Worm (Caenorhabditis elegans) whole organism, L4/young adult: ENCODE data around the gene nspe-5.

Source experiments
- W03F9.2 ChIP-seq: fragments of 150-350 bp; optimal IDR thresholded peaks from 2 replicates; lab custom pipeline; 2014; ENCODE audit warnings: missing biosample characterization, missing genetic modification characterization
- dao-5 ChIP-seq: sonication (generic microtip); optimal IDR thresholded peaks from 2 replicates; lab custom pipeline; 2016; ENCODE audit warnings: missing genotype, missing genetic modification characterization, moderate library complexity, missing compliant biosample characterization
- him-1 ChIP-seq: sonication (generic microtip); optimal IDR thresholded peaks from 2 replicates; lab custom pipeline; 2016; ENCODE audit warnings: missing genotype, missing genetic modification reagents, missing genetic modification characterization, missing compliant biosample characterization

The nspe-5 gene

DNA sequence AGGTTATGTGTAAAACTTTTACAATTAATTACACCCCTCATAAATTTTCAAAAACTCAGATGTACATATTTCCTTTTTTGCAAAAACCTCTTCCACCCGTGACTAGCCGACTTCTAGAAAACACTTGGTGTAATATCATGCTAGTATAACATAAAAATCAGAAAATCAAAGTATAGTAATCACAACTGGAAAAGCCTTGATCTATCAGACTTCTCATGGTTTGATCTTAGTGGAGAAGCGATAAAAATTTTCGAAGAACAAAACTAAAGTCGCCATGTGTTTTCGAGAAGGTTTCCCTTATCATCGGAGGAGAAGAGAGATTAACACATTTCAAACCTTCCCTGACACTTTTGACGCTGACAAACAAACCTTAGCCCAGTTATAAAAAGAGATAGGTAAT is at the start of gene nspe-5:
Gene nspe-5 (plus strand): TSS at position 301 of the 400 bp plus-strand sequence.
- TF ChIP-seq dao-5 (tag; lab: Kevin White, UChicago) (no peak), W03F9.2 (no peak), him-1 (tag; lab: Kevin White, UChicago) (no peak)

- TF ChIP-seq him-1 (tag; lab: Kevin White, UChicago) (no peak), W03F9.2 (no peak), dao-5 (tag; lab: Kevin White, UChicago) (no peak)
Measured at ce11 chrII:12580952-12581351, 47.7 kb upstream of the nspe-5 start, which contains the start of gene clec-4. Gene clec-4 (minus strand): TSS chrII:12581113.

- TF ChIP-seq W03F9.2, result no peak
Measured at ce11 chrII:12603667-12604621, 24.7 kb upstream of the nspe-5 start, which contains the start of the genes ceh-100 and lips-15. Gene ceh-100 (minus strand): TSS chrII:12603680. Gene lips-15 (plus strand): TSS chrII:12604386.

DNA sequence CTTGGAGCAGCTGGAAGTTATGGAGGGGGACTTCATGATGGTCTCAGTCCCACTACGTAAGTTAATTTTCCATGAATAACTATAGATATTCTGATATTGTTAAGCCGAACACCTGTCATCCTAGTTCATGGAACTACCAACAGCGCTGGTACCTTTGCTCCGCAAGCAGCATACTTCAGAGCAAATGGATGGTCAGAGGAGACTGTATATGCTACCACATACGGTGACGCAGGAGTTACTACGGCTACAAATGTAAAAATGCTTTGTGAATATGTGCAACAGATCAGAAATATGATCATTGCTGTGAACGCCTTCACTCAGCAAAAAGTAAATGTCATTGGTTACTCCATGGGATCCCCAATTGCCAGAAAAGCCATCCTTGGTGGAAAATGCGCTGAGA is 22.6 kb upstream of the nspe-5 start:
- TF ChIP-seq W03F9.2, result no peak
- TF ChIP-seq him-1 (tag; lab: Kevin White, UChicago), result no peak
- TF ChIP-seq dao-5 (tag; lab: Kevin White, UChicago), result no peak

DNA sequence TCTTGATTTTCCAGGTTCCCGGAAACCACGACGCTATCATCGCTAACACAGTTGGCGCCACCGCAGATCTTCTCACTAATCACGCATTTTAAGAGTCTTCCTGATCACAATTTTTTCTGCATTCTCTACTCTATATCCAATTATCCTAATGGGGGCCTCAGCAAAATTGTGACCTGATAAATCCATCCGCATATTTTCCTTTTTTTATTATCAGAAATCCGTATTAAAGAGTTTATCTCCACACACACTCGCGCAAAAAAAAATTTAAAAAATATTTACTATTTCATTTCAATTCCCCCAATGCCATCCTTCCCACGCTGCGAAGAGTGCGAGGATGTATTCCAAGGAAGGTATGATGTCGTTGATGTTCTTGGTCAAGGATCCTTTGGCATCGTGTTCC is 21.8 kb upstream of the nspe-5 start, which contains the start of gene Y38E10A.8:
Gene Y38E10A.8 (plus strand): TSS at position 301 of the 400 bp plus-strand sequence.
- TF ChIP-seq dao-5 (tag; lab: Kevin White, UChicago), result no peak
- no peak for TF ChIP-seq W03F9.2
- no peak for TF ChIP-seq him-1 (tag; lab: Kevin White, UChicago)

ce11 chrII:12608653-12609052 is 20.0 kb upstream of the nspe-5 start, which contains the start of gene Y38E10A.9:
Gene Y38E10A.9 (plus strand): TSS chrII:12608953.
- no peak for TF ChIP-seq him-1 (tag; lab: Kevin White, UChicago)
- TF ChIP-seq W03F9.2, result no peak
- TF ChIP-seq dao-5 (tag; lab: Kevin White, UChicago), result no peak

DNA sequence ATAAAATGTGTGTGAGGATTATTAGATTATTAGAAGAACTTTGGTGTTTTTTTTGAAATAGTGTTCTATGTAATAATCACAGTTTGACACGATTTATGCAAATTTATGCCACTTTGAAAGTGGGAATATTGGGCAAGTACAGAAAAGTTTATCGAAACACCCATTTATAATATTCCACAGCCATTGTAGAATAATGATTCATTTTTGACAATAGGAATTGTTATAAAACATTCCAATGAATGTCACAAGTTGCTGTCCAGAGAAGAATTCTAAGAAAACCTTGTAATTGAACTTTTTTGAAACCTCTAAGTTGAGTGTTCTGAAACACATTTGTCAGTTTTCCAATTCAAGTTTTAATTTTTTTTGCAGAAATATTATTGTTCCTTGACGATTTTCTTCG is 16.4 kb upstream of the nspe-5 start, which contains the start of gene nspe-4:
Gene nspe-4 (plus strand): TSS at position 301 of the 400 bp plus-strand sequence.
- TF ChIP-seq him-1 (tag; lab: Kevin White, UChicago) (no peak), dao-5 (tag; lab: Kevin White, UChicago) (no peak), W03F9.2 (no peak)

ce11 chrII:12615413-12615812 is 13.3 kb upstream of the nspe-5 start:
- no peak for TF ChIP-seq W03F9.2

DNA sequence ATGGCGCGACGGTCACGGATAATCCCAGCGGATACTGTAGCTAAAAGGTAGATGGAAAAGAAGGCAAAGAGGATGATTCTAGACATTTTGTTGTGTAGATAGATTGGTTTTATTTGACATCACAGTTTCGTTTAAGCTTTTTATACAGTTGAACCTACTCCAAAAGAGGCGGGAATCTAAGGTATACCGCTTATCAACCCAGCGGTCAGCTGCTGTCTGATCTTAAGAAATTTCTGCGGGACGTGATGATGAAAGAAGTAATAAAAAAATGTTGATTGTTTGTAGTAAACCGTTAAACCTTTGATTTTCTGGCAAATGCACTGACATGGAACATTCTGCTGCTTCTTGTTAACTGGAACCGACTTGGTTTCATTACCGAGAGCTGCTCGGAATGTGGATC is 12.6 kb upstream of the nspe-5 start, which contains the start of gene nspe-6:
Gene nspe-6 (minus strand): TSS at position 101 of the 400 bp plus-strand sequence.
- no peak for TF ChIP-seq him-1 (tag; lab: Kevin White, UChicago)

ce11 chrII:12617586-12617985 is 11.1 kb upstream of the nspe-5 start, which contains the start of gene nspe-3:
Gene nspe-3 (plus strand): TSS chrII:12617886.
- TF ChIP-seq W03F9.2 (no peak), dao-5 (tag; lab: Kevin White, UChicago) (no peak), him-1 (tag; lab: Kevin White, UChicago) (no peak)

DNA sequence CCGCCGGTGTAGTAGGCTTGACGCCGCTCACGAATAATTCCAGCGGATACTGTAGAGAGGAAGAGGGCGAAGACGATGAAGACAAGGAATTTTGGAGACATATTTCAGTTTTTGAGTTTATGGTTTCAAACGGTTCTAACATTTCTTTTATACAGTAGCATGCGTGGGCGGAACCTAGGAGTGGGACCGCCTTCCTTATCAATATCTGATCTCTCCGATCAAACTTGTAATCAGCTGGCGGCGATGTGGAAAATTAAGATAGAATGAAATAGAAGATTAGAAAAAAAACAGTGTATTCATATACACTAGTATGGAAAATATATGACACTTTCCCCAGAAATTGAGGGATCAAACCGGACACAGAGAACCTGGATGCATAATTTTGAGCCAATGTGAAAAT is 9.4 kb upstream of the nspe-5 start, which contains the start of gene nspe-2:
Gene nspe-2 (minus strand): TSS at position 101 of the 400 bp plus-strand sequence.
- TF ChIP-seq him-1 (tag; lab: Kevin White, UChicago) (no peak), W03F9.2 (no peak), dao-5 (tag; lab: Kevin White, UChicago) (no peak)

ce11 chrII:12620764-12621163 is 7.9 kb upstream of the nspe-5 start, which contains the start of gene nspe-1:
Gene nspe-1 (minus strand): TSS chrII:12620864.
- TF ChIP-seq him-1 (tag; lab: Kevin White, UChicago) (no peak), W03F9.2 (no peak), dao-5 (tag; lab: Kevin White, UChicago) (no peak)

- TF ChIP-seq W03F9.2 (no peak), dao-5 (tag; lab: Kevin White, UChicago) (no peak), him-1 (tag; lab: Kevin White, UChicago) (no peak)
Measured at ce11 chrII:12621908-12622566, 6.6 kb upstream of the nspe-5 start, which contains the start of gene nspe-8. Gene nspe-8 (minus strand): TSS chrII:12621958.

- TF ChIP-seq him-1 (tag; lab: Kevin White, UChicago) (no peak), dao-5 (tag; lab: Kevin White, UChicago) (no peak), W03F9.2 (no peak)
Measured at ce11 chrII:12622843-12623242, 5.8 kb upstream of the nspe-5 start.
